Worm (Caenorhabditis elegans): ENCODE data around the gene F54G2.1.

ce11 chrX:2585655-2586054, 78.5 kb downstream of the F54G2.1 start, which contains the start of gene H01M10.2:
- TF ChIP-seq C38D4.7 (GFP tag; optimal IDR thresholded peaks at IDR 0.05), result no peak
- TF ChIP-seq elt-4 (tag; optimal IDR thresholded peaks at IDR 0.05), result no peak
- no peak for TF ChIP-seq ceh-2 (tag; optimal IDR thresholded peaks at IDR 0.05)
- TF ChIP-seq nhr-11 (tag; optimal IDR thresholded peaks at IDR 0.05), result no peak
- TF ChIP-seq ceh-34 (tag; optimal IDR thresholded peaks at IDR 0.05), result no peak
- no peak for TF ChIP-seq K02D7.2 (tag; optimal IDR thresholded peaks at IDR 0.05)

Measured in whole organism, late embryonic.